Fruit fly (Drosophila melanogaster) Kc167 (cell line): ENCODE results near the gene Ykt6.

Experiments used
- Myc ChIP-seq: fragments of >200 bp; optimal IDR thresholded peaks from 2 replicates; lab custom pipeline; 2017; ENCODE audit warnings: missing external identifiers
- insv ChIP-seq: fragments of >200 bp; optimal IDR thresholded peaks from 3 replicates; lab custom pipeline; 2018; ENCODE audit warnings: missing external identifiers
- ttk ChIP-seq: sonication (Bioruptor generic); optimal IDR thresholded peaks from 2 replicates; lab custom pipeline; 2017; ENCODE audit warnings: missing external identifiers

DNA sequence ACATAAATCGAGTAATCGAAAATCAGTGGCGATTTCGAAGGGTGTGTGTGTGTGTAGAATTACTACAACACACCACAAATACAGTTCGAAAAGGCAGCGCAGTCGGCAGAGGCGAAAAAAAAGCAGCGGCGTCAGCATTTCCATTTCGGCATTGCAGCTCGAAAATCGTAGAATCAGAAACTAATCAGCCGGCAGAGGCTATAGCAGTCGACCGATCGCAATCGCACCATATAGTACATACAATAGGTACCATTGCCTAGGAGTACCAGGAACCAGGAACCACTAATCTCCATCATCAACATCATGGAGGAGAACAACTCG lies 11.2 kb upstream of the Ykt6 start:
- TF ChIP-seq Myc (lab: Kevin White, UChicago) (no peak), ttk (lab: Kevin White, UChicago) (no peak), insv (lab: Kevin White, UChicago) (no peak)
